Comparison of ENCODE assay signal across 5 worm cellular contexts in genomic region chrX:14637445-14637844, ce11.
TF ChIP-seq lines count a peak whose summit lies in the region.

No protein-coding gene starts in this region.

TF ChIP-seq in whole organism, L1 larva, 84 proteins besides CTCF, POLR2A, EP300 and RAD21:
- TF ChIP-seq snpc-4 (tag; optimal IDR thresholded peaks at IDR 0.05; lab: Kevin White, UChicago): peak; percentile 95
- TF ChIP-seq mdl-1 (tag; optimal IDR thresholded peaks at IDR 0.05; lab: Kevin White, UChicago): no peak

TF ChIP-seq in whole organism, L2 larva, 48 proteins besides CTCF, POLR2A, EP300 and RAD21:
- no peak for TF ChIP-seq dmd-4 (tag; optimal IDR thresholded peaks at IDR 0.05; lab: Kevin White, UChicago)
- peak; percentile 85 for TF ChIP-seq snpc-4 (tag; optimal IDR thresholded peaks at IDR 0.05; lab: Kevin White, UChicago)
- no peak for TF ChIP-seq nhr-12 (tag; optimal IDR thresholded peaks at IDR 0.05; lab: Kevin White, UChicago)

TF ChIP-seq in whole organism, L3 larva, 47 proteins besides CTCF, POLR2A, EP300 and RAD21:
- TF ChIP-seq snpc-4 (tag; optimal IDR thresholded peaks at IDR 0.05; lab: Kevin White, UChicago): peak; percentile 76
- no peak for TF ChIP-seq pha-4 (tag; optimal IDR thresholded peaks at IDR 0.05; lab: Kevin White, UChicago)
- TF ChIP-seq pqm-1 (tag; optimal IDR thresholded peaks at IDR 0.05; lab: Kevin White, UChicago): no peak

TF ChIP-seq in whole organism, L4 larva, 104 proteins besides CTCF, POLR2A, EP300 and RAD21:
- TF ChIP-seq rbr-2 (tag; optimal IDR thresholded peaks at IDR 0.05; lab: Kevin White, UChicago) (no peak), D1046.2 (GFP tag; IDR thresholded peaks at IDR 0.05; lab: Robert Waterston, UW) (0 out of 2 replicates have a peak, but pooled peaks have one; percentile 30), hlh-30 (tag; optimal IDR thresholded peaks at IDR 0.05; lab: Kevin White, UChicago; ENCODE audit: insufficient read depth) (no peak), ces-1 (GFP tag; optimal IDR thresholded peaks at IDR 0.05; lab: Kevin White, UChicago) (no peak), ztf-11 (tag; optimal IDR thresholded peaks at IDR 0.05; lab: Kevin White, UChicago) (no peak), egl-43 (GFP tag; IDR thresholded peaks at IDR 0.05; lab: Robert Waterston, UW) (0 out of 2 replicates have a peak, but pooled peaks have one; percentile 48), hif-1 (tag; optimal IDR thresholded peaks at IDR 0.05; lab: Kevin White, UChicago) (no peak), snpc-4 (tag; optimal IDR thresholded peaks at IDR 0.05; lab: Kevin White, UChicago) (peak; percentile 26)

TF ChIP-seq in whole organism, young adult, 124 proteins besides CTCF, POLR2A, EP300 and RAD21:
- TF ChIP-seq ztf-6 (GFP tag; IDR thresholded peaks at IDR 0.05; lab: Robert Waterston, UW) (no peak), snpc-4 (GFP tag; optimal IDR thresholded peaks at IDR 0.05; lab: Kevin White, UChicago) (peak; percentile 25), snpc-4 (tag; optimal IDR thresholded peaks at IDR 0.05; lab: Kevin White, UChicago) (peak; percentile 48 to 89 (median 70)), zfh-2 (GFP tag; conservative IDR thresholded peaks at IDR 0.05; lab: Robert Waterston, UW) (0 out of 2 replicates have a peak, but pooled peaks have one; percentile 13)
